Worm (Caenorhabditis elegans): ENCODE results near the gene F43C1.5.
A peak's percentile ranks its signal among the peaks of the same experiment; 100 is the strongest.

F43C1.5 gene

ce11 chrIII:4237660-4238059, 8.7 kb downstream of the F43C1.5 start:
- TF ChIP-seq unc-55 (GFP tag; optimal IDR thresholded peaks at IDR 0.05): peak; percentile 85
- no peak for TF ChIP-seq fkh-6 (tag; optimal IDR thresholded peaks at IDR 0.05)
- peak; percentile 50 for TF ChIP-seq hlh-8 (tag; optimal IDR thresholded peaks at IDR 0.05)
- no peak for TF ChIP-seq hlh-13 (GFP tag; optimal IDR thresholded peaks at IDR 0.05)
- TF ChIP-seq ets-4 (tag; optimal IDR thresholded peaks at IDR 0.05): peak; percentile 28
- no peak for TF ChIP-seq ceh-24 (tag; optimal IDR thresholded peaks at IDR 0.05)
- no peak for TF ChIP-seq unc-3 (GFP tag; conservative IDR thresholded peaks at IDR 0.05)
- TF ChIP-seq unc-3 (tag; optimal IDR thresholded peaks at IDR 0.05): no peak
- TF ChIP-seq ceh-2 (tag; optimal IDR thresholded peaks at IDR 0.05): no peak
- peak; percentile 81 for TF ChIP-seq pqm-1 (tag; optimal IDR thresholded peaks at IDR 0.05)
- TF ChIP-seq ceh-22 (tag; optimal IDR thresholded peaks at IDR 0.05): peak; percentile 39
- TF ChIP-seq F13H6.1 (tag; optimal IDR thresholded peaks at IDR 0.05): peak; percentile 74
- no peak for TF ChIP-seq ahr-1 (tag; optimal IDR thresholded peaks at IDR 0.05)
- no peak for TF ChIP-seq ttx-3 (tag; optimal IDR thresholded peaks at IDR 0.05)
- TF ChIP-seq zip-5 (tag; optimal IDR thresholded peaks at IDR 0.05): no peak
- TF ChIP-seq sox-2 (GFP tag; IDR thresholded peaks at IDR 0.05): no peak
- peak; percentile 59 for TF ChIP-seq unc-42 (tag; optimal IDR thresholded peaks at IDR 0.05)
- peak; percentile 80 for TF ChIP-seq ceh-31 (tag; optimal IDR thresholded peaks at IDR 0.05)
- peak; percentile 76 for TF ChIP-seq pros-1 (tag; optimal IDR thresholded peaks at IDR 0.05)
- TF ChIP-seq ceh-19 (GFP tag; optimal IDR thresholded peaks at IDR 0.05): peak; percentile 28
- peak; percentile 74 for TF ChIP-seq dve-1 (tag; optimal IDR thresholded peaks at IDR 0.05)
- peak; percentile 11 for TF ChIP-seq eyg-1 (tag; optimal IDR thresholded peaks at IDR 0.05)
- TF ChIP-seq dmd-4 (tag; optimal IDR thresholded peaks at IDR 0.05; ENCODE audit: borderline replicate concordance): no peak
- TF ChIP-seq ceh-18 (tag; optimal IDR thresholded peaks at IDR 0.05): peak; percentile 93
- no peak for TF ChIP-seq pha-2 (tag; optimal IDR thresholded peaks at IDR 0.05)
- TF ChIP-seq tbx-2 (tag; optimal IDR thresholded peaks at IDR 0.05): peak; percentile 84
- TF ChIP-seq elt-2 (tag; optimal IDR thresholded peaks at IDR 0.05): no peak
- TF ChIP-seq elt-4 (tag; optimal IDR thresholded peaks at IDR 0.05): no peak
- TF ChIP-seq lin-11 (tag; optimal IDR thresholded peaks at IDR 0.05): no peak
- TF ChIP-seq ceh-45 (GFP tag; IDR thresholded peaks at IDR 0.05): no peak
- no peak for TF ChIP-seq gmeb-2 (tag; optimal IDR thresholded peaks at IDR 0.05)
- no peak for TF ChIP-seq hlh-15 (tag; optimal IDR thresholded peaks at IDR 0.05)
- peak; percentile 93 for TF ChIP-seq hlh-30 (tag; optimal IDR thresholded peaks at IDR 0.05; ENCODE audit: insufficient read depth)
- peak; percentile 92 for TF ChIP-seq rnt-1 (tag; optimal IDR thresholded peaks at IDR 0.05)
- TF ChIP-seq nfya-1 (tag; optimal IDR thresholded peaks at IDR 0.05): peak; percentile 83
- TF ChIP-seq tbx-7 (tag; optimal IDR thresholded peaks at IDR 0.05): peak; percentile 5
- TF ChIP-seq lim-6 (tag; optimal IDR thresholded peaks at IDR 0.05): peak; percentile 27
- TF ChIP-seq ceh-34 (tag; optimal IDR thresholded peaks at IDR 0.05): peak; percentile 70
- no peak for TF ChIP-seq madf-2 (tag; optimal IDR thresholded peaks at IDR 0.05)
- peak; percentile 57 for TF ChIP-seq ceh-30 (tag; optimal IDR thresholded peaks at IDR 0.05)
- peak; percentile 38 for TF ChIP-seq syd-9 (tag; optimal IDR thresholded peaks at IDR 0.05)
- TF ChIP-seq C38D4.7 (GFP tag; optimal IDR thresholded peaks at IDR 0.05): no peak
- no peak for TF ChIP-seq nhr-232 (tag; optimal IDR thresholded peaks at IDR 0.05)
- TF ChIP-seq fkh-10 (GFP tag; optimal IDR thresholded peaks at IDR 0.05): no peak
- TF ChIP-seq mec-3 (tag; optimal IDR thresholded peaks at IDR 0.05; ENCODE audit: borderline replicate concordance): no peak
- TF ChIP-seq hlh-6 (tag; optimal IDR thresholded peaks at IDR 0.05): no peak
- TF ChIP-seq sdc-2 (tag; optimal IDR thresholded peaks at IDR 0.05): peak; percentile 34
- TF ChIP-seq nhr-11 (tag; optimal IDR thresholded peaks at IDR 0.05): peak; percentile 91
- TF ChIP-seq npax-4 (tag; optimal IDR thresholded peaks at IDR 0.05): no peak
- TF ChIP-seq C08G9.2 (tag; optimal IDR thresholded peaks at IDR 0.05): peak; percentile 59
- TF ChIP-seq ref-2 (tag; optimal IDR thresholded peaks at IDR 0.05): peak; percentile 75
- peak; percentile 65 for TF ChIP-seq ceh-14 (tag; optimal IDR thresholded peaks at IDR 0.05)
- TF ChIP-seq che-1 (tag; optimal IDR thresholded peaks at IDR 0.05): no peak
- peak; percentile 1 for TF ChIP-seq fax-1 (tag; optimal IDR thresholded peaks at IDR 0.05)
- TF ChIP-seq ztf-16 (tag; optimal IDR thresholded peaks at IDR 0.05): no peak
